Fruit fly (Drosophila melanogaster) whole organism, pupa: ENCODE measurements around the gene AdipoR.

Experiments
- CG12605 ChIP-seq: fragments of 200-800 bp; sonication (Bioruptor generic); IDR thresholded peaks from 2 replicates; pipeline ENCODE4 v1.3.6; 2022; ENCODE audit warnings: missing biosample characterization, missing genetic modification characterization
- CG13204 ChIP-seq: fragments of 200-800 bp; sonication (Bioruptor generic); optimal IDR thresholded peaks from 2 replicates; lab custom pipeline; 2018; ENCODE audit warnings: missing biosample characterization, mild to moderate bottlenecking, missing genetic modification characterization, moderate library complexity
- CG15710 ChIP-seq: fragments of 200-800 bp; sonication (Bioruptor generic); optimal IDR thresholded peaks from 2 replicates; lab custom pipeline; 2018; ENCODE audit warnings: missing biosample characterization, mild to moderate bottlenecking, missing genetic modification characterization, moderate library complexity
- CG17806 ChIP-seq: fragments of 200-800 bp; sonication (Bioruptor generic); optimal IDR thresholded peaks from 2 replicates; lab custom pipeline; 2018; ENCODE audit warnings: missing biosample characterization, mild to moderate bottlenecking, missing genetic modification characterization, moderate library complexity
- CG4496 ChIP-seq: fragments of 200-800 bp; sonication (Bioruptor generic); IDR thresholded peaks from 3 replicates; pipeline ENCODE4 v1.3.6; 2022; ENCODE audit warnings: missing biosample characterization, missing genetic modification characterization
- CG8159 ChIP-seq: fragments of 200-800 bp; sonication (Bioruptor generic); optimal IDR thresholded peaks from 3 replicates; lab custom pipeline; 2018; ENCODE audit warnings: missing biosample characterization, mild to moderate bottlenecking, missing genetic modification characterization, moderate library complexity
- CG8301 ChIP-seq: fragments of 200-800 bp; sonication (Bioruptor generic); optimal IDR thresholded peaks from 2 replicates; lab custom pipeline; 2018; ENCODE audit warnings: missing biosample characterization, mild to moderate bottlenecking, missing genetic modification characterization
- EcR ChIP-seq: fragments of 200-800 bp; sonication (Bioruptor generic); optimal IDR thresholded peaks from 3 replicates; lab custom pipeline; 2019; ENCODE audit warnings: missing biosample characterization, missing genetic modification characterization, mild to moderate bottlenecking, moderate library complexity, missing genetic modification reagents
- Ets98B ChIP-seq: fragments of 200-800 bp; sonication (Bioruptor generic); IDR thresholded peaks from 2 replicates; pipeline ENCODE4 v1.3.6; 2022; ENCODE audit warnings: missing biosample characterization, missing genetic modification characterization
- Pif1A ChIP-seq: fragments of 200-800 bp; sonication (Bioruptor generic); optimal IDR thresholded peaks from 3 replicates; lab custom pipeline; 2016; ENCODE audit warnings: missing biosample characterization, missing genetic modification characterization
- Pif1B ChIP-seq: fragments of 200-800 bp; sonication (Bioruptor generic); optimal IDR thresholded peaks from 3 replicates; lab custom pipeline; 2016; ENCODE audit warnings: missing biosample characterization, missing genetic modification characterization
- Snoo ChIP-seq: fragments of 200-800 bp; sonication (Bioruptor generic); optimal IDR thresholded peaks from 3 replicates; lab custom pipeline; 2017; ENCODE audit warnings: missing biosample characterization, mild to moderate bottlenecking, missing genetic modification characterization, inconsistent platforms
- rn ChIP-seq: fragments of 200-800 bp; sonication (Bioruptor generic); IDR thresholded peaks from 2 replicates; pipeline ENCODE4 v1.3.6; 2022; ENCODE audit warnings: missing biosample characterization, missing genetic modification characterization

DNA sequence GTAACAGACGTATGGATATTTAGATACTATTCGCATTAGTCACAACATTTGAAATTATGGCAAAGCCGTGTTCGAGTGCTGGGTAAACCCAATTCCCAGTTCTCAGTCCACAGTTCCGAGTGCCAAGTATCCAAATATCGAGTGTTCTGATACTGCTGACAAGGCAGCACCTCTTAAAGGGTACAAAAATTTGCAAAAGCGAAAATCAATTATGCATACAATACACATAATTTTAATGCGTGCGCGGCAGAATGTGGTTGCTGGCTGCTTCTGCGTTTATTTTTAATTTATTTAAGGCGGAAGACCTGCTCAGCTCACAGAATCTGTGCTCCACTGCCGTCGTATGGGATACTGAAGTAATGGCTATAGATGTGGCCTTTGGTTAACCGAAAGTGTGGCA, 5.0 kb upstream of the AdipoR start:
- TF ChIP-seq EcR (GFP tag; lab: Kevin White, UChicago), result no peak
- no peak for TF ChIP-seq CG15710 (tag; lab: Kevin White, UChicago)
- no peak for TF ChIP-seq CG4496 (GFP tag; lab: Robert Waterston, UW)
- TF ChIP-seq CG12605 (GFP tag; lab: Robert Waterston, UW), result no peak
- no peak for TF ChIP-seq rn (GFP tag; lab: Robert Waterston, UW)
- no peak for TF ChIP-seq Pif1B (GFP tag; lab: Kevin White, UChicago)
- TF ChIP-seq CG17806 (tag; lab: Kevin White, UChicago), result no peak
- no peak for TF ChIP-seq CG8159
- TF ChIP-seq Ets98B (GFP tag; lab: Robert Waterston, UW), result no peak
- no peak for TF ChIP-seq Snoo (tag; lab: Kevin White, UChicago)
- no peak for TF ChIP-seq CG8301
- no peak for TF ChIP-seq Pif1A (GFP tag; lab: Kevin White, UChicago)
- no peak for TF ChIP-seq CG13204 (GFP tag; lab: Kevin White, UChicago)
